Worm (Caenorhabditis elegans): ENCODE data around the gene trap-2.

The trap-2 gene

DNA sequence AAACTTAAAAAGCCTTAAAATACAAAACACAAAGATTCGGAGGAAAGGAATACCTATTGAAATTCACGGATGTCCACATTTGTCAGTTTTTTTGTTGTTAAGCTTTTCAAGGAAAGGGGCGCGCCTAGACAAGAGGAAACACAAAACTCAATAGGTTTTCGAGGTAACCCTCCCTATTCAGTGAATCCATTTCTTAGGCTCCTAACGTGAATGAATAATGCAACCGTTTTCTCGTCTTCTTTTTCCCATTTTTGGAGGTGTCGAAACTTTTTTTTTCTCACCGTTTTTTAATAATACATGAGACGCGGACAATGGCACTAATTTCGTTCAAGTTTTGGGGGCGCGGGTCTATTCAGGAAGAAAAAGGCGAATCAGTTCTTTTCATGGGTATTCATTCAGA, 30.9 kb downstream of the trap-2 start:
- TF ChIP-seq ceh-13 (GFP tag; optimal IDR thresholded peaks at IDR 0.05) (no peak), tra-4 (tag; optimal IDR thresholded peaks at IDR 0.05) (no peak), F13C5.2 (tag; optimal IDR thresholded peaks at IDR 0.05) (no peak), ama-1 (optimal IDR thresholded peaks at IDR 0.05) (no peak), hmg-4 (GFP tag; optimal IDR thresholded peaks at IDR 0.05) (no peak), flt-1 (GFP tag; IDR thresholded peaks at IDR 0.05) (no peak), aly-1 (tag; optimal IDR thresholded peaks at IDR 0.05) (no peak), hnd-1 (tag; optimal IDR thresholded peaks at IDR 0.05) (no peak), ceh-36 (tag; optimal IDR thresholded peaks at IDR 0.05) (no peak), tbx-37 (GFP tag; conservative IDR thresholded peaks at IDR 0.05) (no peak), pes-1 (GFP tag; IDR thresholded peaks at IDR 0.05) (no peak), ets-7 (tag; optimal IDR thresholded peaks at IDR 0.05) (no peak), scrt-1 (GFP tag; IDR thresholded peaks at IDR 0.05) (no peak), hmbx-1 (tag; optimal IDR thresholded peaks at IDR 0.05) (no peak), B0310.2 (tag; optimal IDR thresholded peaks at IDR 0.05) (no peak), tbx-11 (GFP tag; IDR thresholded peaks at IDR 0.05) (no peak)

DNA sequence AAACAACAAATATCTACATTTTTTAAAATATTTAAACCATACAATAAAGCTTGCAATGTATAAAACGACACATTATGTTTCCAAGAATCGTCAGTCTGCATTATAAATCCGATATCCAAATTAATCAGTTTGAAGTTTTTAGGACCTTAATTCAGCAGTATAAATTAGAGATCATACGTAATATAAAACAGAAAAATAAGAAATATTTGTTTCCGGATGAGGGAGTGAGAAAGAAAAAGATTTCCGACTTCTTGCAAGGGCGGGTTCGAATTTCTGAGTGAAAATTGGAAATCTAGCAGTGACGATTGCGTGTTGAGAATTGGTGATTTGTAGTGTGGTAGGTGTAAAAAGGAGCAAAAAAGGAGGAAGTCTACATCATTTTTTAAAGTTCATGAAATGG, 32.3 kb downstream of the trap-2 start, which contains the start of gene npr-19:
TSS of gene npr-19 (minus strand) at position 101 of the 400 bp plus-strand sequence.
- TF ChIP-seq ets-7 (tag; optimal IDR thresholded peaks at IDR 0.05), result no peak
- no peak for TF ChIP-seq tra-4 (tag; optimal IDR thresholded peaks at IDR 0.05)
- no peak for TF ChIP-seq tbx-11 (GFP tag; IDR thresholded peaks at IDR 0.05)
- no peak for TF ChIP-seq aly-1 (tag; optimal IDR thresholded peaks at IDR 0.05)
- no peak for TF ChIP-seq hmg-4 (GFP tag; optimal IDR thresholded peaks at IDR 0.05)
- TF ChIP-seq tbx-37 (GFP tag; conservative IDR thresholded peaks at IDR 0.05), result no peak
- TF ChIP-seq B0310.2 (tag; optimal IDR thresholded peaks at IDR 0.05), result no peak
- TF ChIP-seq ceh-36 (tag; optimal IDR thresholded peaks at IDR 0.05), result no peak
- TF ChIP-seq hnd-1 (tag; optimal IDR thresholded peaks at IDR 0.05), result no peak

DNA sequence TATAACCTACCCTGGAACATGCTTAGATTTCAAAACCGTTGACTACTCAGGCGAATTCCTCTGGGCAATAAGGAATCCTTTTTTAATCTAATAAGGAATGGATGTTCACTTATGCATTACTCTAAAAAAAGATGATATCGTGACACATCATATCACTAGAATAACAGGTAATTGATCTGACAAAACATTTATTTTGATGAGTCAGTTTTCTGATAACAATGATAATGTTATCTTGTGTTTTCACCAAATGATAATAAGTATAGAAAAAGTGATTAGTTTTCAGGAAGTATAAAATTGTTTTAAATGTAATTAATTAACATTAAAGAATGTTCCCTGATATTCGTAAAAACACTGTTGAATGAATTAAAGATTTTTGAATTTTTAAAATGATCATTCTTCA, 38.8 kb downstream of the trap-2 start:
- TF ChIP-seq sea-1 (GFP tag; conservative IDR thresholded peaks at IDR 0.05) (no peak), flt-1 (GFP tag; IDR thresholded peaks at IDR 0.05) (no peak), ets-7 (tag; optimal IDR thresholded peaks at IDR 0.05) (no peak), tra-4 (tag; optimal IDR thresholded peaks at IDR 0.05) (no peak), hmg-4 (GFP tag; optimal IDR thresholded peaks at IDR 0.05) (no peak), tbx-11 (GFP tag; IDR thresholded peaks at IDR 0.05) (no peak), hnd-1 (tag; optimal IDR thresholded peaks at IDR 0.05) (no peak), tbx-37 (GFP tag; conservative IDR thresholded peaks at IDR 0.05) (no peak)

DNA sequence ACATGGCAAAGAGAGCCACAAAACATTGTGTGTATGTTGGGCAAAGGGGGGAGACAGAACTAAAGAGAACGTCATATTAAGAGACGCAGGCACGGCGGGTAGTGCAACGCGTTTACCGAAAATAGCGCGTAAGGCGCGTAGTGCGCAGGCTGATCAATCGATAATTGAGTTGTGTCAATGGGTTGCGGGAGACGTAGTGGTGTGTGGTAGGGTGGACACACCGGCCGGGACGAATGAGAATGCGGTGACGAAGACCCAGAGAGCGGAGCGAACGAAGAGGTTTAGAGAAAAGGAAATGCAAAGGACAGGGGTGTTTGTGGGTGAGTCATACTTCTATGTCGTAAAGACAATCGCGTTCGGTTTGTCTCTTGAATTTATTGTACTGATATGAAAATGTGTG, 40.1 kb downstream of the trap-2 start:
- TF ChIP-seq F13C5.2 (tag; optimal IDR thresholded peaks at IDR 0.05), result peak; percentile 41
- TF ChIP-seq aly-1 (tag; optimal IDR thresholded peaks at IDR 0.05), result peak; percentile 52
- TF ChIP-seq ceh-36 (tag; optimal IDR thresholded peaks at IDR 0.05), result peak; percentile 26
- no peak for TF ChIP-seq sea-1 (GFP tag; conservative IDR thresholded peaks at IDR 0.05)

DNA sequence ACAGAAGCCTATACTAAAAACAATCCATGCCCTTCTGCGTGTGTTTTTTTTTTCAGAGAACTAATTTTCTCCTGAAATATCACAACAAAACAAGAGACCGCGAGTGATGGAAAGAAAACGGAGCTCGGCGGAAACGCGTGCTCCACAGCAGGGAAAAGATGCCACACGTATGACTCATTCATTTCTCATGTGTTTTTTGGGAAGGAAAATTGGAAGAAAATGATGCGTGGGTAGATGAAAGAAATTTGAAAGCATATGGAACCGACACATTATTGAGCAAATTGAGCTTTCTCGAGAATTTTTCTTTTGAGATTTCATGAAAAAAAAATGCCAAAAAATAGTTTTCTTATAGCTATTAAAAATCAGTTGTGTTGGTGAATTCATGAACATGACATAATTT, 41.6 kb downstream of the trap-2 start:
- TF ChIP-seq aly-1 (tag; optimal IDR thresholded peaks at IDR 0.05), result no peak
- no peak for TF ChIP-seq sea-1 (GFP tag; conservative IDR thresholded peaks at IDR 0.05)
- no peak for TF ChIP-seq scrt-1 (GFP tag; IDR thresholded peaks at IDR 0.05)
- TF ChIP-seq hmbx-1 (tag; optimal IDR thresholded peaks at IDR 0.05), result no peak
- no peak for TF ChIP-seq flt-1 (GFP tag; IDR thresholded peaks at IDR 0.05)
- TF ChIP-seq tra-4 (tag; optimal IDR thresholded peaks at IDR 0.05), result no peak

DNA sequence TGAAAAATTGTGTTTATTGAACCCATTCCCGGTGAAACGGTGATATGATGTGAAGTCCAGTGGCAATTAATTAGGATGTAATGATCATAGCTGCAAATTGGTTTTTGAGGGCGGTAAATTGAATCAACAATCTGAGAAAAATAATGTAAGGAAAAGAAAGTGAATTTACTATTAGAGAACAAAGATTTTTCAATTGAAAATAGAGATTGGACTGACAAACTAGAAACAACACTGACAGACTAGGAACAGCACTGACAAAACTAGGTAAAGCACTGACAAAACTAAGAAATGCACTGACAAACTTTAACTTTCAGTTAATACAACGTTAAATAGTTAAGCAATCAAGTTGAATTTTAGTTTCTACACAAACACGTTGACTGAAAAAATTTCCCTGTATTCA, 42.0 kb downstream of the trap-2 start, which contains the start of gene sli-1:
TSS of gene sli-1 (minus strand) at position 101 of the 400 bp plus-strand sequence.
- TF ChIP-seq hnd-1 (tag; optimal IDR thresholded peaks at IDR 0.05) (no peak), ama-1 (optimal IDR thresholded peaks at IDR 0.05) (no peak), F13C5.2 (tag; optimal IDR thresholded peaks at IDR 0.05) (no peak), ceh-36 (tag; optimal IDR thresholded peaks at IDR 0.05) (no peak), flt-1 (GFP tag; IDR thresholded peaks at IDR 0.05) (no peak), aly-1 (tag; optimal IDR thresholded peaks at IDR 0.05) (no peak), sea-1 (GFP tag; conservative IDR thresholded peaks at IDR 0.05) (no peak), scrt-1 (GFP tag; IDR thresholded peaks at IDR 0.05) (no peak), pes-1 (GFP tag; IDR thresholded peaks at IDR 0.05) (no peak), tbx-37 (GFP tag; conservative IDR thresholded peaks at IDR 0.05) (no peak), ets-7 (tag; optimal IDR thresholded peaks at IDR 0.05) (no peak), B0310.2 (tag; optimal IDR thresholded peaks at IDR 0.05) (no peak), ceh-13 (GFP tag; optimal IDR thresholded peaks at IDR 0.05) (no peak), hmg-4 (GFP tag; optimal IDR thresholded peaks at IDR 0.05) (no peak), tbx-11 (GFP tag; IDR thresholded peaks at IDR 0.05) (no peak), hmbx-1 (tag; optimal IDR thresholded peaks at IDR 0.05) (no peak), tra-4 (tag; optimal IDR thresholded peaks at IDR 0.05) (no peak)

Measured in whole organism, early embryonic.